Worm (Caenorhabditis elegans) whole organism, late embryonic: ENCODE data around the gene tsr-2.
"Not testable (repeated sequence)": the region's sequence is repeated elsewhere in the genome, so short reads cannot be mapped to it uniquely, and the experiment has no call there.

ENCODE experiments used
- C08G9.2 ChIP-seq: sonication (generic microtip); optimal IDR thresholded peaks from 2 replicates; lab custom pipeline; 2016; ENCODE audit warnings: mild to moderate bottlenecking, missing genetic modification characterization, moderate library complexity, missing compliant biosample characterization
- K09A11.1 ChIP-seq: sonication (generic microtip); optimal IDR thresholded peaks from 2 replicates; lab custom pipeline; 2017; ENCODE audit warnings: antibody characterized with exemption, mild to moderate bottlenecking, missing genetic modification characterization, missing compliant biosample characterization; ENCODE audit not compliant: insufficient read depth
- T23F11.4 ChIP-seq: fragments of 200-800 bp; sonication (Bioruptor generic); optimal IDR thresholded peaks from 2 replicates; lab custom pipeline; 2018; ENCODE audit warnings: mild to moderate bottlenecking, missing genetic modification characterization, missing compliant biosample characterization
- Y22D7AL.16 ChIP-seq: sonication (generic microtip); optimal IDR thresholded peaks from 2 replicates; lab custom pipeline; 2016; ENCODE audit warnings: missing genetic modification characterization, missing compliant biosample characterization
- ama-1 ChIP-seq: fragments of 150-350 bp; optimal IDR thresholded peaks from 2 replicates; lab custom pipeline; 2014
- ceh-14 ChIP-seq: sonication (generic microtip); optimal IDR thresholded peaks from 2 replicates; lab custom pipeline; 2016; ENCODE audit warnings: missing genotype, missing genetic modification characterization, missing compliant biosample characterization
- ceh-18 ChIP-seq: sonication (generic microtip); optimal IDR thresholded peaks from 2 replicates; lab custom pipeline; 2016; ENCODE audit warnings: missing genetic modification characterization, missing compliant biosample characterization
- ceh-19 ChIP-seq: fragments of 200-800 bp; sonication (Bioruptor generic); optimal IDR thresholded peaks from 2 replicates; lab custom pipeline; 2018; ENCODE audit warnings: mild to moderate bottlenecking, missing genetic modification characterization, missing compliant biosample characterization
- ceh-22 ChIP-seq: sonication (generic microtip); optimal IDR thresholded peaks from 2 replicates; lab custom pipeline; 2017; ENCODE audit warnings: missing biosample characterization, missing genetic modification characterization
- ceh-30 ChIP-seq: fragments of 150-350 bp; optimal IDR thresholded peaks from 2 replicates; lab custom pipeline; 2014; ENCODE audit warnings: missing biosample characterization, missing genetic modification characterization
- ceh-31 ChIP-seq: sonication (generic microtip); optimal IDR thresholded peaks from 2 replicates; lab custom pipeline; 2016; ENCODE audit warnings: missing genetic modification characterization, missing compliant biosample characterization
- ceh-34 ChIP-seq: sonication (generic microtip); optimal IDR thresholded peaks from 2 replicates; lab custom pipeline; 2016; ENCODE audit warnings: mild to moderate bottlenecking, missing genetic modification characterization, missing compliant biosample characterization
- ceh-48 ChIP-seq: sonication (generic microtip); optimal IDR thresholded peaks from 2 replicates; lab custom pipeline; 2016; ENCODE audit warnings: missing genetic modification characterization, inconsistent platforms, missing compliant biosample characterization
- ceh-6 ChIP-seq: fragments of 200-800 bp; sonication (Bioruptor generic); optimal IDR thresholded peaks from 2 replicates; lab custom pipeline; 2018; ENCODE audit warnings: mild to moderate bottlenecking, missing genetic modification characterization, missing compliant biosample characterization
- ceh-9 ChIP-seq: sonication (generic microtip); optimal IDR thresholded peaks from 2 replicates; lab custom pipeline; 2016; ENCODE audit warnings: mild to moderate bottlenecking, missing genetic modification characterization, inconsistent platforms, missing compliant biosample characterization
- che-1 ChIP-seq: sonication (generic microtip); optimal IDR thresholded peaks from 2 replicates; lab custom pipeline; 2016; ENCODE audit warnings: mild to moderate bottlenecking, missing genetic modification characterization, missing compliant biosample characterization
- dmd-4 ChIP-seq: sonication (generic microtip); optimal IDR thresholded peaks from 2 replicates; lab custom pipeline; 2016; ENCODE audit warnings: borderline replicate concordance, missing genetic modification characterization, missing compliant biosample characterization
- dve-1 ChIP-seq: sonication (generic microtip); optimal IDR thresholded peaks from 2 replicates; lab custom pipeline; 2017; ENCODE audit warnings: antibody characterized with exemption, mild to moderate bottlenecking, missing genetic modification characterization, missing compliant biosample characterization
- elt-2 ChIP-seq: sonication (generic microtip); optimal IDR thresholded peaks from 2 replicates; lab custom pipeline; 2016; ENCODE audit warnings: missing genetic modification reagents, missing genetic modification characterization, missing compliant biosample characterization
- elt-4 ChIP-seq: sonication (generic microtip); optimal IDR thresholded peaks from 2 replicates; lab custom pipeline; 2016; ENCODE audit warnings: missing genetic modification characterization, missing compliant biosample characterization
- eyg-1 ChIP-seq: sonication (generic microtip); optimal IDR thresholded peaks from 2 replicates; lab custom pipeline; 2016; ENCODE audit warnings: missing genotype, missing genetic modification characterization, missing compliant biosample characterization
- fkh-10 ChIP-seq: fragments of 150-350 bp; optimal IDR thresholded peaks from 2 replicates; lab custom pipeline; 2014; ENCODE audit warnings: missing biosample characterization, missing genetic modification reagents, missing genetic modification characterization
- hlh-30 ChIP-seq: sonication (generic microtip); optimal IDR thresholded peaks from 2 replicates; lab custom pipeline; 2017; ENCODE audit warnings: antibody characterized with exemption, missing genetic modification characterization, missing compliant biosample characterization; ENCODE audit not compliant: insufficient read depth
- hlh-6 ChIP-seq: sonication (generic microtip); optimal IDR thresholded peaks from 2 replicates; lab custom pipeline; 2016; ENCODE audit warnings: missing genotype, missing genetic modification characterization, missing compliant biosample characterization
- hlh-8 ChIP-seq: sonication (generic microtip); optimal IDR thresholded peaks from 2 replicates; lab custom pipeline; 2016; ENCODE audit warnings: missing genotype, missing genetic modification characterization, missing compliant biosample characterization
- lin-11 ChIP-seq: fragments of 200-800 bp; sonication (Bioruptor generic); optimal IDR thresholded peaks from 2 replicates; lab custom pipeline; 2018; ENCODE audit warnings: mild to moderate bottlenecking, missing genetic modification characterization, missing compliant biosample characterization
- nfya-1 ChIP-seq: sonication (generic microtip); optimal IDR thresholded peaks from 2 replicates; lab custom pipeline; 2017; ENCODE audit warnings: missing genetic modification characterization, mild to moderate bottlenecking, missing compliant biosample characterization, antibody characterized with exemption, moderate library complexity
- nhr-232 ChIP-seq: sonication (generic microtip); optimal IDR thresholded peaks from 2 replicates; lab custom pipeline; 2016; ENCODE audit warnings: missing genetic modification characterization, missing compliant biosample characterization
- pag-3 ChIP-seq: sonication (generic microtip); optimal IDR thresholded peaks from 2 replicates; lab custom pipeline; 2016; ENCODE audit warnings: missing compliant biosample characterization, missing genetic modification characterization, borderline replicate concordance
- pax-1 ChIP-seq: fragments of 150-350 bp; optimal IDR thresholded peaks from 2 replicates; lab custom pipeline; 2014; ENCODE audit warnings: missing biosample characterization, missing genetic modification characterization
- pha-2 ChIP-seq: sonication (generic microtip); optimal IDR thresholded peaks from 2 replicates; lab custom pipeline; 2017; ENCODE audit warnings: mild to moderate bottlenecking, missing genetic modification characterization, missing compliant biosample characterization
- pros-1 ChIP-seq: fragments of 150-350 bp; optimal IDR thresholded peaks from 2 replicates; lab custom pipeline; 2014; ENCODE audit warnings: missing biosample characterization, missing genetic modification reagents, missing genetic modification characterization
- ref-2 ChIP-seq: sonication (generic microtip); optimal IDR thresholded peaks from 2 replicates; lab custom pipeline; 2016; ENCODE audit warnings: missing genetic modification characterization, missing compliant biosample characterization
- rnt-1 ChIP-seq: sonication (generic microtip); optimal IDR thresholded peaks from 2 replicates; lab custom pipeline; 2016; ENCODE audit warnings: missing genetic modification characterization, missing compliant biosample characterization
- sdc-2 ChIP-seq: sonication (generic microtip); optimal IDR thresholded peaks from 2 replicates; lab custom pipeline; 2016; ENCODE audit warnings: missing genotype, missing genetic modification characterization, missing compliant biosample characterization
- syd-9 ChIP-seq: sonication (generic microtip); optimal IDR thresholded peaks from 2 replicates; lab custom pipeline; 2016; ENCODE audit warnings: mild to moderate bottlenecking, missing genetic modification characterization, moderate library complexity, missing compliant biosample characterization
- tbx-2 ChIP-seq: sonication (generic microtip); optimal IDR thresholded peaks from 2 replicates; lab custom pipeline; 2016; ENCODE audit warnings: missing genetic modification characterization, missing compliant biosample characterization
- ttx-3 ChIP-seq: sonication (generic microtip); optimal IDR thresholded peaks from 2 replicates; lab custom pipeline; 2016; ENCODE audit warnings: missing genetic modification reagents, missing genetic modification characterization, missing compliant biosample characterization
- unc-42 ChIP-seq: sonication (generic microtip); optimal IDR thresholded peaks from 2 replicates; lab custom pipeline; 2016; ENCODE audit warnings: missing genotype, missing genetic modification characterization, missing compliant biosample characterization
- unc-55 ChIP-seq: sonication (generic microtip); optimal IDR thresholded peaks from 2 replicates; lab custom pipeline; 2017; ENCODE audit warnings: missing biosample characterization, missing genetic modification reagents, missing genetic modification characterization
- unc-86 ChIP-seq: sonication (generic microtip); optimal IDR thresholded peaks from 2 replicates; lab custom pipeline; 2016; ENCODE audit warnings: missing genetic modification characterization, missing compliant biosample characterization
- zip-5 ChIP-seq: sonication (generic microtip); optimal IDR thresholded peaks from 2 replicates; lab custom pipeline; 2016; ENCODE audit warnings: missing genetic modification characterization, missing compliant biosample characterization

tsr-2 gene

DNA sequence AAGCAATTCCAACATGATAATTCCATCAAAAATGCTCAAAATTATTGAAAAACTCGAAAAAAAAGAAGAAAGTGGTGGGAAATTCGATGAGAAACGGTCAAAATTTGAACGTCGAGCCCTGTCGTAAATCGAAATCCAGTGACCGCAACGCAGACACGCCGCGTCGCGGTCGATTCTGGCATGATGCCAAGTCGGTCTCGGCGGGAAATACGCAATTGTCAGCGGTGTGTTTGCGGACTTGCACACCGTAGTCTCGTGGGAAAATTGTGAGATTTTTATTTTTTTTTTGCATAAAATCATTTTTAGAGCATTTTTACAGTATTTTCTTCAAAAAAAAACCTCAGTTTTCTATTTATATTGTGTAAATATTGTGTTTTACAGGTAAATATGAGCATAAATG lies at the start of gene tsr-2:
Gene tsr-2 (plus strand): TSS at position 382 of the 400 bp plus-strand sequence.
- TF ChIP-seq elt-2 = peak; percentile 48
- no peak for TF ChIP-seq dmd-4 (tag; lab: Kevin White, UChicago)
- TF ChIP-seq tbx-2 (tag; lab: Kevin White, UChicago) = peak; percentile 64
- TF ChIP-seq pha-2 (tag; lab: Kevin White, UChicago) = no peak
- TF ChIP-seq unc-55 = peak; percentile 81
- peak; percentile 43 for TF ChIP-seq ceh-34
- TF ChIP-seq ceh-30 = peak; percentile 89
- peak; percentile 57 for TF ChIP-seq pax-1 (tag; lab: Kevin White, UChicago)
- TF ChIP-seq sdc-2 (tag; lab: Kevin White, UChicago) = no peak
- peak; percentile 73 for TF ChIP-seq rnt-1 (tag; lab: Kevin White, UChicago)
- TF ChIP-seq ref-2 = peak; percentile 71
- TF ChIP-seq ceh-18 (tag; lab: Kevin White, UChicago) = peak; percentile 63
- no peak for TF ChIP-seq nhr-232 (tag; lab: Kevin White, UChicago)
- peak; percentile 34 for TF ChIP-seq ceh-31 (tag; lab: Kevin White, UChicago)
- peak; percentile 75 for TF ChIP-seq hlh-30 (tag; lab: Kevin White, UChicago)
- TF ChIP-seq unc-42 (tag; lab: Kevin White, UChicago) = peak; percentile 17
- TF ChIP-seq hlh-8 (tag; lab: Kevin White, UChicago) = no peak
- peak; percentile 53 for TF ChIP-seq dve-1 (tag; lab: Kevin White, UChicago)
- TF ChIP-seq ceh-9 = no peak
- TF ChIP-seq syd-9 = no peak
- no peak for TF ChIP-seq ttx-3 (tag; lab: Kevin White, UChicago)
- peak; percentile 93 for TF ChIP-seq nfya-1 (tag; lab: Kevin White, UChicago)
- no peak for TF ChIP-seq lin-11 (tag; lab: Kevin White, UChicago)
- peak; percentile 5 for TF ChIP-seq ceh-48 (tag; lab: Kevin White, UChicago)
- no peak for TF ChIP-seq fkh-10 (GFP tag; lab: Kevin White, UChicago)

DNA sequence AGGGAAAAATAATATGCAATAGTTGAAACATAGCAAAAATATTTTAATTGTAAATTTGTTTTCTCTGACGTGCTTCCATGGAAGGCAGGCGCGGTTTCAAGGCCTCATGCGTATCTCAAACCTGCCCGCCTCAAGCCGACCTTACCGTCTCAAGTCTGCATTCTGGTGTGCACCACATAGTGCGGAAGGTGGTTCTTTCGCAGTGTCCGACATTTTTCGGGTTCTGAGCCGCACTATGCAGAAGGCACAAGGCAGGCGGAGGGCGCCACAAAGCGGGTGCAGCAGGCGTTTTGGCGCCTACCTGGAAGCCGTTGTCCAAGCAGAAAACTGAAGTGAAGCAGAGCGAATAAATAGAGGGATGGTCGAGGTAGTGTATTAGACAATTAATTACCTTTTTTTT lies 33.9 kb upstream of the tsr-2 start:
- TF ChIP-seq ceh-9 = no peak
- no peak for TF ChIP-seq ceh-6 (GFP tag; lab: Kevin White, UChicago)
- no peak for TF ChIP-seq fkh-10 (GFP tag; lab: Kevin White, UChicago)
- no peak for TF ChIP-seq C08G9.2 (tag; lab: Kevin White, UChicago)
- no peak for TF ChIP-seq eyg-1
- no peak for TF ChIP-seq ama-1 (lab: Kevin White, UChicago)
- TF ChIP-seq ceh-19 (GFP tag; lab: Kevin White, UChicago) = no peak
- no peak for TF ChIP-seq Y22D7AL.16 (tag; lab: Kevin White, UChicago)
- TF ChIP-seq T23F11.4 (GFP tag; lab: Kevin White, UChicago) = no peak
- no peak for TF ChIP-seq hlh-6 (tag; lab: Kevin White, UChicago)
- TF ChIP-seq zip-5 (tag; lab: Kevin White, UChicago) = no peak
- TF ChIP-seq ceh-14 (tag; lab: Kevin White, UChicago) = no peak
- no peak for TF ChIP-seq elt-4
- TF ChIP-seq, all 69 proteins: peak for 0

DNA sequence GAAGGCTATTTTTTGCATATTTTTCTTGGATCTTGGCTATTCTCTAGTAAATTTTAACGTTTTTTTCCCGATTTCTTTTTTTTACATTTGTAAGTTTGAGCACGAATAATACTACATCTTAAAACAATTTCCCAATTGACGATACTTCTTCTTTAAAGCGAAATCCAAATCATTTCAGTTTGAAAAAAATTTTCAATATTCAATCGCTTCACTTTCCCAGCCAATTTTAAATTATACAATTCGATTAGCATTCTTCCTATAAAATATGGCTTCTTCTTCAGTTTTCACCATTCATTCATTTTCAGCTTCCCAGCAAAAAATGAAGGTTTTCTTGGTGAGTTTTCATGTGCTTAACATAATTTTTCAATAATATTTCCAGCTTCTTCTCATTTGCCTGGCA lies 30.5 kb upstream of the tsr-2 start, which contains the start of gene fip-7:
Gene fip-7 (plus strand): TSS at position 301 of the 400 bp plus-strand sequence.
- TF ChIP-seq dve-1, ttx-3, ceh-22 (tag; lab: Kevin White, UChicago): not testable (repeated sequence)
- TF ChIP-seq, all 69 proteins: peak for 0; not testable (repeated sequence) for 69

DNA sequence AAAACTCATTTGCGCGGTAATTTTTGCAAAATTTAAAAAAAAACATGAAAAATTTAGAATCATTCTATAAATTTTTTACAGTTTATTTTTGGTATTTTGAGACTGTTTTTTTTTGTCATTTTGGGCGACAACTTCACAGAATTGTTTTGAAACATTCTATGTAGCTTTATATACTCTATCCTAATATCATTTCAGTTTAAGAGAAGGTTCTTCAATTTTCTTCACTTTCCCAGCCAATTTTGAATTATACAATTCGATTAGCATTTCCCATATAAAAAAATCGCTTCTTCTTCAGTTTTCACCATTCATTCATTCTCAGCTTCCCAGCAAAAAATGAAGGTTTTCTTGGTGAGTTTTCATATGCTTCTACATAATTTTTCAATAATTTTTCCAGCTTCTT lies 28.7 kb upstream of the tsr-2 start, which contains the start of gene fipr-28:
Gene fipr-28 (plus strand): TSS at position 301 of the 400 bp plus-strand sequence.
- TF ChIP-seq ceh-30 = no peak
- TF ChIP-seq unc-86 (tag; lab: Kevin White, UChicago) = no peak
- no peak for TF ChIP-seq pag-3 (tag; lab: Kevin White, UChicago)
- no peak for TF ChIP-seq dmd-4 (tag; lab: Kevin White, UChicago)
- TF ChIP-seq lin-11 (tag; lab: Kevin White, UChicago) = no peak
- no peak for TF ChIP-seq K09A11.1 (tag; lab: Kevin White, UChicago)
- TF ChIP-seq pros-1 (tag; lab: Kevin White, UChicago) = no peak
- TF ChIP-seq che-1 = no peak
- TF ChIP-seq ceh-19 (GFP tag; lab: Kevin White, UChicago) = no peak
